Worm (Caenorhabditis elegans) whole organism, young adult: Measurements from ENCODE around the gene nsph-4.2.
"Not testable (repeated sequence)": the region's sequence is repeated elsewhere in the genome, so short reads cannot be mapped to it uniquely, and the experiment has no call there.

Experiments
- B0019.2 ChIP-seq: fragments of 200-800 bp; sonication (Bioruptor generic); conservative IDR thresholded peaks from 2 replicates; pipeline ENCODE4 v1.3.6; 2022; ENCODE audit warnings: missing genetic modification reagents, missing genetic modification characterization, missing compliant biosample characterization
- B0336.3 ChIP-seq: fragments of 200-800 bp; sonication (Bioruptor generic); IDR thresholded peaks from 2 replicates; pipeline ENCODE4 v1.3.6; 2022; ENCODE audit warnings: missing genetic modification characterization, missing compliant biosample characterization
- C17E4.6 ChIP-seq: fragments of 200-800 bp; sonication (Bioruptor generic); IDR thresholded peaks from 2 replicates; pipeline ENCODE4 v1.3.6; 2022; ENCODE audit warnings: missing genetic modification reagents, missing genetic modification characterization, missing compliant biosample characterization
- D2030.7 ChIP-seq: fragments of 200-800 bp; sonication (Bioruptor generic); IDR thresholded peaks from 2 replicates; pipeline ENCODE4 v1.3.6; 2022; ENCODE audit warnings: missing genetic modification reagents, missing genetic modification characterization, missing compliant biosample characterization
- F33H1.4 ChIP-seq: fragments of 200-800 bp; sonication (Bioruptor generic); IDR thresholded peaks from 2 replicates; pipeline ENCODE4 v1.3.6; 2022; ENCODE audit warnings: missing genetic modification reagents, missing genetic modification characterization, missing compliant biosample characterization
- F49E8.2 ChIP-seq: sonication (generic microtip); optimal IDR thresholded peaks from 3 replicates; lab custom pipeline; 2017; ENCODE audit warnings: missing genetic modification characterization, mild to moderate bottlenecking, missing compliant biosample characterization, antibody characterized with exemption, moderate library complexity; ENCODE audit not compliant: insufficient read depth
- Y53G8AR.9 ChIP-seq: fragments of 200-800 bp; sonication (Bioruptor generic); conservative IDR thresholded peaks from 2 replicates; pipeline ENCODE4 v1.3.6; 2022; ENCODE audit warnings: missing genetic modification reagents, missing genetic modification characterization, missing compliant biosample characterization
- Y56A3A.18 ChIP-seq: fragments of 200-800 bp; sonication (Bioruptor generic); IDR thresholded peaks from 2 replicates; pipeline ENCODE4 v1.3.6; 2022; ENCODE audit warnings: missing genetic modification reagents, missing genetic modification characterization, missing compliant biosample characterization
- Y79H2A.3 ChIP-seq: fragments of 200-800 bp; sonication (Bioruptor generic); conservative IDR thresholded peaks from 2 replicates; pipeline ENCODE4 v1.3.6; 2022; ENCODE audit warnings: missing genetic modification reagents, missing genetic modification characterization, missing compliant biosample characterization
- akir-1 ChIP-seq: fragments of 200-800 bp; sonication (Bioruptor generic); optimal IDR thresholded peaks from 2 replicates; lab custom pipeline; 2018; ENCODE audit warnings: mild to moderate bottlenecking, missing genetic modification characterization, moderate library complexity, missing compliant biosample characterization
- ama-1 ChIP-seq, 3 experiments: fragments of 150-350 bp in 1 of 3; sonication (generic microtip) in 2 of 3; optimal IDR thresholded peaks; 2 replicates each; lab custom pipeline; 2014 to 2018; ENCODE audit warnings: missing biosample characterization in 2 of 3, missing genetic modification characterization in 2 of 3, missing genetic modification reagents in 2 of 3
- aptf-3 ChIP-seq: fragments of 200-800 bp; sonication (Bioruptor generic); IDR thresholded peaks from 2 replicates; pipeline ENCODE4 v1.3.6; 2022; ENCODE audit warnings: missing genetic modification characterization, missing compliant biosample characterization
- attf-6 ChIP-seq: fragments of 200-800 bp; sonication (Bioruptor generic); IDR thresholded peaks from 2 replicates; pipeline ENCODE4 v1.3.6; 2022; ENCODE audit warnings: missing genetic modification reagents, missing genetic modification characterization, missing compliant biosample characterization
- ceh-100 ChIP-seq: fragments of 200-800 bp; sonication (Bioruptor generic); IDR thresholded peaks from 2 replicates; pipeline ENCODE4 v1.3.6; 2022; ENCODE audit warnings: missing genetic modification reagents, missing genetic modification characterization, missing compliant biosample characterization
- ceh-91 ChIP-seq: fragments of 200-800 bp; sonication (Bioruptor generic); IDR thresholded peaks from 2 replicates; pipeline ENCODE4 v1.3.6; 2022; ENCODE audit warnings: missing genetic modification reagents, missing genetic modification characterization, missing compliant biosample characterization
- dox-1 ChIP-seq: fragments of 200-800 bp; sonication (Bioruptor generic); IDR thresholded peaks from 2 replicates; pipeline ENCODE4 v1.3.6; 2022; ENCODE audit warnings: missing genetic modification reagents, missing genetic modification characterization, missing compliant biosample characterization
- dpff-1 ChIP-seq: sonication (generic microtip); optimal IDR thresholded peaks from 2 replicates; lab custom pipeline; 2017; ENCODE audit warnings: mild to moderate bottlenecking, missing genetic modification characterization, missing compliant biosample characterization
- egl-18 ChIP-seq: fragments of 200-800 bp; sonication (Bioruptor generic); IDR thresholded peaks from 2 replicates; pipeline ENCODE4 v1.3.6; 2022; ENCODE audit warnings: missing genetic modification reagents, missing genetic modification characterization, missing compliant biosample characterization
- ekl-4 ChIP-seq: fragments of 200-800 bp; sonication (Bioruptor generic); IDR thresholded peaks from 2 replicates; pipeline ENCODE4 v1.3.6; 2022; ENCODE audit warnings: missing genetic modification reagents, missing genetic modification characterization, missing compliant biosample characterization
- hmg-1.2 ChIP-seq: fragments of 200-800 bp; sonication (Bioruptor generic); IDR thresholded peaks from 2 replicates; pipeline ENCODE4 v1.3.6; 2022; ENCODE audit warnings: missing genetic modification reagents, missing genetic modification characterization, missing compliant biosample characterization
- hrde-1 ChIP-seq: sonication (generic microtip); optimal IDR thresholded peaks from 2 replicates; lab custom pipeline; 2016; ENCODE audit warnings: missing genetic modification characterization, mild to moderate bottlenecking, missing compliant biosample characterization, moderate library complexity, missing genotype, missing genetic modification reagents, borderline replicate concordance
- hsf-1 ChIP-seq: fragments of 200-800 bp; sonication (Bioruptor generic); IDR thresholded peaks from 2 replicates; pipeline ENCODE4 v1.3.6; 2022; ENCODE audit warnings: missing genetic modification reagents, missing genetic modification characterization, missing compliant biosample characterization
- lin-26 ChIP-seq: fragments of 200-800 bp; sonication (Bioruptor generic); IDR thresholded peaks from 2 replicates; pipeline ENCODE4 v1.3.6; 2022; ENCODE audit warnings: missing genetic modification reagents, missing genetic modification characterization, missing compliant biosample characterization
- lin-54 ChIP-seq: fragments of 200-800 bp; sonication (Bioruptor generic); optimal IDR thresholded peaks from 2 replicates; lab custom pipeline; 2018; ENCODE audit warnings: mild to moderate bottlenecking, missing genetic modification characterization, missing compliant biosample characterization
- lsl-1 ChIP-seq: fragments of 200-800 bp; sonication (Bioruptor generic); optimal IDR thresholded peaks from 2 replicates; lab custom pipeline; 2018; ENCODE audit warnings: mild to moderate bottlenecking, missing genetic modification characterization, moderate library complexity, missing compliant biosample characterization
- madf-3 ChIP-seq: fragments of 200-800 bp; sonication (Bioruptor generic); IDR thresholded peaks from 2 replicates; pipeline ENCODE4 v1.3.6; 2022; ENCODE audit warnings: missing genetic modification reagents, missing genetic modification characterization, missing compliant biosample characterization
- madf-6 ChIP-seq: fragments of 200-800 bp; sonication (Bioruptor generic); IDR thresholded peaks from 2 replicates; pipeline ENCODE4 v1.3.6; 2022; ENCODE audit warnings: missing genetic modification reagents, missing genetic modification characterization, missing compliant biosample characterization
- madf-8 ChIP-seq: fragments of 200-800 bp; sonication (Bioruptor generic); conservative IDR thresholded peaks from 2 replicates; pipeline ENCODE4 v1.3.6; 2022; ENCODE audit warnings: missing genetic modification reagents, missing genetic modification characterization, missing compliant biosample characterization
- mcd-1 ChIP-seq: fragments of 200-800 bp; sonication (Bioruptor generic); IDR thresholded peaks from 2 replicates; pipeline ENCODE4 v1.3.6; 2022; ENCODE audit warnings: missing genetic modification reagents, missing genetic modification characterization, missing compliant biosample characterization
- mes-4 ChIP-seq: sonication (generic microtip); optimal IDR thresholded peaks from 2 replicates; lab custom pipeline; 2016; ENCODE audit warnings: missing genotype, missing genetic modification characterization, missing compliant biosample characterization
- nfyb-1 ChIP-seq: fragments of 200-800 bp; sonication (Bioruptor generic); IDR thresholded peaks from 2 replicates; pipeline ENCODE4 v1.3.6; 2022; ENCODE audit warnings: missing genetic modification reagents, missing genetic modification characterization, missing compliant biosample characterization
- nhr-120 ChIP-seq: fragments of 200-800 bp; sonication (Bioruptor generic); IDR thresholded peaks from 2 replicates; pipeline ENCODE4 v1.3.6; 2022; ENCODE audit warnings: missing genetic modification characterization, missing compliant biosample characterization
- pbrm-1 ChIP-seq: fragments of 200-800 bp; sonication (Bioruptor generic); IDR thresholded peaks from 2 replicates; pipeline ENCODE4 v1.3.6; 2022; ENCODE audit warnings: missing genetic modification reagents, missing genetic modification characterization, missing compliant biosample characterization
- rcor-1 ChIP-seq: fragments of 200-800 bp; sonication (Bioruptor generic); IDR thresholded peaks from 2 replicates; pipeline ENCODE4 v1.3.6; 2022; ENCODE audit warnings: missing genetic modification reagents, missing genetic modification characterization, missing compliant biosample characterization
- snpc-1.1 ChIP-seq: sonication (generic microtip); optimal IDR thresholded peaks from 2 replicates; lab custom pipeline; 2017; ENCODE audit warnings: missing genetic modification characterization, mild to moderate bottlenecking, missing compliant biosample characterization, antibody characterized with exemption, moderate library complexity, missing genotype, missing genetic modification reagents; ENCODE audit not compliant: insufficient read depth
- snpc-1.3 ChIP-seq: sonication (generic microtip); optimal IDR thresholded peaks from 2 replicates; lab custom pipeline; 2017; ENCODE audit warnings: missing genetic modification characterization, mild to moderate bottlenecking, missing compliant biosample characterization, antibody characterized with exemption, moderate library complexity, missing genotype, missing genetic modification reagents; ENCODE audit not compliant: insufficient read depth
- snpc-4 ChIP-seq, 5 experiments: fragments of 150-350 bp in 1 of 5; sonication (generic microtip) in 4 of 5; optimal IDR thresholded peaks; 2 replicates each; lab custom pipeline; 2014 to 2018; ENCODE audit warnings: missing genetic modification characterization in 5 of 5, missing biosample characterization in 3 of 5, antibody characterized with exemption in 2 of 5, mild to moderate bottlenecking in 2 of 5, missing compliant biosample characterization in 2 of 5, missing genotype in 2 of 5, moderate library complexity in 2 of 5, missing genetic modification reagents in 1 of 5
- somi-1 ChIP-seq: fragments of 200-800 bp; sonication (Bioruptor generic); optimal IDR thresholded peaks from 2 replicates; lab custom pipeline; 2018; ENCODE audit warnings: mild to moderate bottlenecking, missing genetic modification characterization, missing compliant biosample characterization
- tbp1 ChIP-seq: fragments of 200-800 bp; sonication (Bioruptor generic); optimal IDR thresholded peaks from 2 replicates; lab custom pipeline; 2018; ENCODE audit warnings: mild to moderate bottlenecking, missing genetic modification characterization, missing compliant biosample characterization
- xnd-1 ChIP-seq: sonication (generic microtip); optimal IDR thresholded peaks from 2 replicates; lab custom pipeline; 2016; ENCODE audit warnings: missing genotype, missing genetic modification reagents, missing genetic modification characterization, missing compliant biosample characterization
- ztf-25 ChIP-seq: fragments of 200-800 bp; sonication (Bioruptor generic); IDR thresholded peaks from 2 replicates; pipeline ENCODE4 v1.3.6; 2022; ENCODE audit warnings: missing genetic modification reagents, missing genetic modification characterization, missing compliant biosample characterization
- ztf-28 ChIP-seq: fragments of 200-800 bp; sonication (Bioruptor generic); IDR thresholded peaks from 2 replicates; pipeline ENCODE4 v1.3.6; 2022; ENCODE audit warnings: missing genetic modification reagents, missing genetic modification characterization, missing compliant biosample characterization

Gene nsph-4.2

ce11 chrIV:5264700-5265210 lies 46.2 kb downstream of the nsph-4.2 start:
- TF ChIP-seq nfyb-1 (GFP tag; lab: Robert Waterston, UW) (peak; percentile 62; the same call in 1 of the 2 replicates), tbp1 (GFP tag; lab: Kevin White, UChicago) (peak; percentile 69), F49E8.2 (peak; percentile 69), ama-1 (optimal IDR thresholded peaks at IDR 0.05; lab: Kevin White, UChicago) (peak; percentile 26), ztf-25 (GFP tag; lab: Robert Waterston, UW) (0 out of 2 replicates have a peak, but pooled peaks have one; percentile 73), dox-1 (GFP tag; lab: Robert Waterston, UW) (peak; percentile 89), madf-6 (GFP tag; lab: Robert Waterston, UW) (peak; percentile 80), D2030.7 (peak; percentile 95), pbrm-1 (peak; percentile 85), ceh-91 (GFP tag; lab: Robert Waterston, UW) (peak; percentile 38; the same call in 1 of the 2 replicates), Y53G8AR.9 (GFP tag; lab: Robert Waterston, UW) (peak; percentile 65; the same call in 1 of the 2 replicates), Y56A3A.18 (GFP tag; lab: Robert Waterston, UW) (peak; percentile 41; the same call in 1 of the 2 replicates), snpc-4 (GFP tag; optimal IDR thresholded peaks at IDR 0.05; lab: Kevin White, UChicago) (peak; percentile 93), snpc-4 (tag; optimal IDR thresholded peaks at IDR 0.05; lab: Kevin White, UChicago) (peak; percentile 84 to 97 (median 95)), ztf-28 (GFP tag; lab: Robert Waterston, UW) (0 out of 2 replicates have a peak, but pooled peaks have one; percentile 53), hmg-1.2 (peak; percentile 82), F33H1.4 (GFP tag; lab: Robert Waterston, UW) (peak; percentile 52; the same call in 1 of the 2 replicates), snpc-1.1 (peak; percentile 88), hsf-1 (GFP tag; lab: Robert Waterston, UW) (peak; percentile 63; the same call in 1 of the 2 replicates), madf-3 (0 out of 2 replicates have a peak, but pooled peaks have one; percentile 38), mcd-1 (GFP tag; lab: Robert Waterston, UW) (peak; percentile 56; the same call in 1 of the 2 replicates), aptf-3 (GFP tag; lab: Robert Waterston, UW) (0 out of 2 replicates have a peak, but pooled peaks have one; percentile 8), ceh-100 (GFP tag; lab: Robert Waterston, UW) (peak; percentile 35; the same call in 1 of the 2 replicates), C17E4.6 (peak; percentile 55; the same call in 1 of the 2 replicates), xnd-1 (tag; lab: Kevin White, UChicago) (peak; percentile 7), B0019.2 (GFP tag; lab: Robert Waterston, UW) (0 out of 2 replicates have a peak, but pooled peaks have one; percentile 28), ekl-4 (GFP tag; lab: Robert Waterston, UW) (peak; percentile 82), lin-26 (GFP tag; lab: Robert Waterston, UW) (peak; percentile 63; the same call in 1 of the 2 replicates), B0336.3 (GFP tag; lab: Robert Waterston, UW) (0 out of 2 replicates have a peak, but pooled peaks have one; percentile 26), rcor-1 (GFP tag; lab: Robert Waterston, UW) (peak; percentile 38; the same call in 1 of the 2 replicates), hrde-1 (tag; lab: Kevin White, UChicago) (peak; percentile 42), lsl-1 (GFP tag; lab: Kevin White, UChicago) (peak; percentile 34), Y79H2A.3 (GFP tag; lab: Robert Waterston, UW) (0 out of 2 replicates have a peak, but pooled peaks have one; percentile 12), attf-6 (GFP tag; lab: Robert Waterston, UW) (peak; percentile 99), snpc-1.3 (peak; percentile 15)
- not testable (repeated sequence) for TF ChIP-seq ama-1 (GFP tag; optimal IDR thresholded peaks at IDR 0.05; lab: Kevin White, UChicago)

DNA sequence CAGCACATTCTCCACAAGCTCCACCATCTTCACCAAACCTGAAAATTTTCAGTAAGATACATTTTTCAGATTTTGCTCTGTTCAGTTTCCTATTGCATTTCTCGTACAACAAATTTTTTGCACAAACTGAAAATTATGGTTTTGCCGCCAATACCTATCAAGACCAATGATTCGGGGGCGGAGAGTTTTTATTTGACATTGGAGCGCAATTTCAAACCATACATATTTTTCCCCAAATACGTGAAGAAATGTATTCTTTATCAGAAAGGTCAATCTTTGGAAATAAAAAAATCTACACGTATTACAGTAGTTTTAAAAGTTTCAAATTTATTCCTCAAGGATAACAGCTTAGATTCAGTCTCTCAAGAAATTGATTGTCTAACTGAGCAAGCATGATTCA lies 47.9 kb downstream of the nsph-4.2 start, which contains the start of gene F36H12.5:
Gene F36H12.5, plus strand, starts transcription at position 301 of the 400 bp plus-strand sequence.
- TF ChIP-seq nhr-120, result no peak
- no peak for TF ChIP-seq attf-6 (GFP tag; lab: Robert Waterston, UW)
- no peak for TF ChIP-seq dpff-1 (tag; lab: Kevin White, UChicago)
- TF ChIP-seq snpc-4 (GFP tag; optimal IDR thresholded peaks at IDR 0.05; lab: Kevin White, UChicago), result no peak
- no peak for TF ChIP-seq snpc-4 (tag; optimal IDR thresholded peaks at IDR 0.05; lab: Kevin White, UChicago)
- no peak for TF ChIP-seq egl-18 (GFP tag; lab: Robert Waterston, UW)
- no peak for TF ChIP-seq madf-8 (GFP tag; lab: Robert Waterston, UW)
- no peak for TF ChIP-seq ztf-28 (GFP tag; lab: Robert Waterston, UW)
- TF ChIP-seq ama-1 (optimal IDR thresholded peaks at IDR 0.05; lab: Kevin White, UChicago), result no peak
- no peak for TF ChIP-seq ama-1 (GFP tag; optimal IDR thresholded peaks at IDR 0.05; lab: Kevin White, UChicago)
- no peak for TF ChIP-seq akir-1 (GFP tag; lab: Kevin White, UChicago)
- no peak for TF ChIP-seq xnd-1 (tag; lab: Kevin White, UChicago)
- TF ChIP-seq madf-3, result no peak
- TF ChIP-seq B0019.2 (GFP tag; lab: Robert Waterston, UW), result no peak
- TF ChIP-seq lin-54 (GFP tag; lab: Kevin White, UChicago), result no peak
- TF ChIP-seq C17E4.6, result no peak
- TF ChIP-seq mes-4 (tag; lab: Kevin White, UChicago), result no peak
- no peak for TF ChIP-seq somi-1 (GFP tag; lab: Kevin White, UChicago)
